In the genomic region with DNA sequence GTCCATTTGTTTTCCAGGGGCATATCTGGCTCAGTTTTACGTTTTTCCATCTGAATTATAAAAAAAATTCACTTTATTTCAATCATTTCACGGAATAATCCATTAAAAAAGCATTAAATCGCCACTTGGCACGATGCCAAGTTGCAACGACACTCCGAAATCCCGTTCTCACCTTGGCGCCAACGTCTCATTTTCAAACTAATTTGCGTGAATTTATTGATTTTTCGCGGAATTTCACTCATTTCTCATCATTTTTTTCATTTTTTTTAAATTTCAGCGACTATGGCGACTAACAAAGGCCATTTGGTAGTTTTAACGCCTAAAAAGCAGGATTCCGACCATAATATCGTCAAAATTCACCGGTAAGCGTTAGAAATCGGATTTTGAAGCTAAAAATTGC, we compare ENCODE assay signal across 5 worm cellular contexts.
A peak's percentile ranks its signal among the peaks of the same experiment; 100 is the strongest.
TF ChIP-seq lines count a peak whose summit lies in the region.

A gene (plus strand): TSS at position 276 of the 400 bp plus-strand sequence.

TF ChIP-seq in whole organism, L1 larva, 84 proteins besides CTCF, POLR2A, EP300 and RAD21 (continued from another document and continues in another):
- peak; percentile 73 for TF ChIP-seq pax-3 (tag; optimal IDR thresholded peaks at IDR 0.05; lab: Kevin White, UChicago)
- TF ChIP-seq mab-9 (GFP tag; IDR thresholded peaks at IDR 0.05; lab: Robert Waterston, UW) = 0 out of 2 replicates have a peak, but pooled peaks have one; percentile 16
- no peak for TF ChIP-seq mef-2 (tag; optimal IDR thresholded peaks at IDR 0.05; lab: Kevin White, UChicago)
- peak; percentile 57 for TF ChIP-seq nhr-77 (tag; optimal IDR thresholded peaks at IDR 0.05; lab: Kevin White, UChicago)
- peak; percentile 78 for TF ChIP-seq tbx-2 (tag; optimal IDR thresholded peaks at IDR 0.05; lab: Kevin White, UChicago)
- peak; percentile 75 for TF ChIP-seq vab-15 (tag; optimal IDR thresholded peaks at IDR 0.05; lab: Kevin White, UChicago)
- no peak for TF ChIP-seq ceh-90 (tag; optimal IDR thresholded peaks at IDR 0.05; lab: Kevin White, UChicago)
- TF ChIP-seq fkh-4 (tag; optimal IDR thresholded peaks at IDR 0.05; lab: Kevin White, UChicago; ENCODE audit: borderline replicate concordance) = peak; percentile 23
- peak; percentile 55 for TF ChIP-seq zip-4 (GFP tag; optimal IDR thresholded peaks at IDR 0.05; lab: Kevin White, UChicago)
- peak; percentile 93 for TF ChIP-seq nhr-85 (tag; lab: Kevin White, UChicago)
- TF ChIP-seq pqm-1 (tag; optimal IDR thresholded peaks at IDR 0.05; lab: Kevin White, UChicago) = no peak
- TF ChIP-seq nhr-237 (tag; optimal IDR thresholded peaks at IDR 0.05; lab: Kevin White, UChicago) = peak; percentile 28
- TF ChIP-seq nhr-20 (tag; optimal IDR thresholded peaks at IDR 0.05; lab: Kevin White, UChicago) = peak; percentile 79
- peak; percentile 62 for TF ChIP-seq unc-86 (tag; optimal IDR thresholded peaks at IDR 0.05; lab: Kevin White, UChicago)
- TF ChIP-seq egl-27 (tag; optimal IDR thresholded peaks at IDR 0.05; lab: Kevin White, UChicago) = no peak
- TF ChIP-seq fkh-10 (GFP tag; optimal IDR thresholded peaks at IDR 0.05; lab: Kevin White, UChicago) = peak; percentile 27
- TF ChIP-seq nhr-76 (tag; optimal IDR thresholded peaks at IDR 0.05; lab: Kevin White, UChicago) = no peak
- peak; percentile 80 for TF ChIP-seq lin-13 (GFP tag; optimal IDR thresholded peaks at IDR 0.05; lab: Kevin White, UChicago)
- TF ChIP-seq unc-62 (GFP tag; optimal IDR thresholded peaks at IDR 0.05; lab: Kevin White, UChicago) = no peak
- peak; percentile 87 for TF ChIP-seq C16A3.4 (tag; optimal IDR thresholded peaks at IDR 0.05; lab: Kevin White, UChicago)
- no peak for TF ChIP-seq ama-1 (optimal IDR thresholded peaks at IDR 0.05; lab: Kevin White, UChicago)
- peak; percentile 81 for TF ChIP-seq swsn-7 (tag; optimal IDR thresholded peaks at IDR 0.05; lab: Kevin White, UChicago)
- peak; percentile 60 for TF ChIP-seq fkh-8 (tag; optimal IDR thresholded peaks at IDR 0.05; lab: Kevin White, UChicago)
- TF ChIP-seq ceh-63 (GFP tag; optimal IDR thresholded peaks at IDR 0.05; lab: Kevin White, UChicago) = no peak
- no peak for TF ChIP-seq nhr-84 (tag; optimal IDR thresholded peaks at IDR 0.05; lab: Kevin White, UChicago)
- TF ChIP-seq blmp-1 (tag; optimal IDR thresholded peaks at IDR 0.05; lab: Kevin White, UChicago) = peak; percentile 82

TF ChIP-seq in whole organism, L2 larva, 48 proteins besides CTCF, POLR2A, EP300 and RAD21 (continued from another document):
- peak; percentile 93 for TF ChIP-seq gmeb-1 (tag; optimal IDR thresholded peaks at IDR 0.05; lab: Kevin White, UChicago)
- TF ChIP-seq skn-1 (tag; optimal IDR thresholded peaks at IDR 0.05; lab: Kevin White, UChicago) = no peak
- no peak for TF ChIP-seq nhr-10 (tag; optimal IDR thresholded peaks at IDR 0.05; lab: Kevin White, UChicago)
- peak; percentile 72 for TF ChIP-seq nhr-129 (tag; optimal IDR thresholded peaks at IDR 0.05; lab: Kevin White, UChicago)
- TF ChIP-seq dmd-4 (tag; optimal IDR thresholded peaks at IDR 0.05; lab: Kevin White, UChicago) = no peak
- TF ChIP-seq unc-55 (GFP tag; optimal IDR thresholded peaks at IDR 0.05; lab: Kevin White, UChicago) = peak; percentile 87
- TF ChIP-seq lin-13 (GFP tag; optimal IDR thresholded peaks at IDR 0.05; lab: Kevin White, UChicago) = peak; percentile 82
- TF ChIP-seq mab-5 (tag; optimal IDR thresholded peaks at IDR 0.05; lab: Kevin White, UChicago) = peak; percentile 34
- TF ChIP-seq F13H6.1 (tag; optimal IDR thresholded peaks at IDR 0.05; lab: Kevin White, UChicago) = peak; percentile 66
- TF ChIP-seq R02D3.7 (tag; optimal IDR thresholded peaks at IDR 0.05; lab: Kevin White, UChicago) = peak; percentile 25
- peak; percentile 46 for TF ChIP-seq fos-1 (tag; optimal IDR thresholded peaks at IDR 0.05; lab: Kevin White, UChicago)
- TF ChIP-seq ztf-4 (tag; optimal IDR thresholded peaks at IDR 0.05; lab: Kevin White, UChicago) = peak; percentile 17
- TF ChIP-seq alr-1 (tag; optimal IDR thresholded peaks at IDR 0.05; lab: Kevin White, UChicago) = no peak
- TF ChIP-seq mbf-1 (tag; optimal IDR thresholded peaks at IDR 0.05; lab: Kevin White, UChicago) = no peak
- peak; percentile 47 for TF ChIP-seq blmp-1 (tag; optimal IDR thresholded peaks at IDR 0.05; lab: Kevin White, UChicago; ENCODE audit: insufficient read depth)

TF ChIP-seq in whole organism, L3 larva, 47 proteins besides CTCF, POLR2A, EP300 and RAD21 (continued from another document):
- TF ChIP-seq aly-2 (tag; optimal IDR thresholded peaks at IDR 0.05; lab: Kevin White, UChicago) (no peak), fkh-10 (GFP tag; optimal IDR thresholded peaks at IDR 0.05; lab: Kevin White, UChicago) (no peak), nhr-28 (tag; optimal IDR thresholded peaks at IDR 0.05; lab: Kevin White, UChicago) (no peak), ceh-28 (tag; optimal IDR thresholded peaks at IDR 0.05; lab: Kevin White, UChicago) (peak; percentile 85), daf-12 (tag; optimal IDR thresholded peaks at IDR 0.05; lab: Kevin White, UChicago) (no peak), jun-1 (tag; optimal IDR thresholded peaks at IDR 0.05; lab: Kevin White, UChicago) (peak; percentile 24), elt-1 (tag; optimal IDR thresholded peaks at IDR 0.05; lab: Kevin White, UChicago) (no peak), mdl-1 (tag; optimal IDR thresholded peaks at IDR 0.05; lab: Kevin White, UChicago) (no peak), nhr-77 (tag; optimal IDR thresholded peaks at IDR 0.05; lab: Kevin White, UChicago) (no peak), eor-1 (tag; optimal IDR thresholded peaks at IDR 0.05; lab: Kevin White, UChicago) (no peak), ama-1 (optimal IDR thresholded peaks at IDR 0.05; lab: Kevin White, UChicago) (no peak), egl-5 (tag; optimal IDR thresholded peaks at IDR 0.05; lab: Kevin White, UChicago) (peak; percentile 28), ceh-82 (tag; optimal IDR thresholded peaks at IDR 0.05; lab: Kevin White, UChicago) (peak; percentile 11)

TF ChIP-seq in whole organism, L4 larva, 104 proteins besides CTCF, POLR2A, EP300 and RAD21 (continued from another document):
- TF ChIP-seq daf-8 (GFP tag; IDR thresholded peaks at IDR 0.05; lab: Robert Waterston, UW) (no peak), T26A8.4 (GFP tag; IDR thresholded peaks at IDR 0.05; lab: Robert Waterston, UW) (no peak), ZK546.5 (tag; optimal IDR thresholded peaks at IDR 0.05; lab: Kevin White, UChicago) (no peak), duxl-1 (tag; optimal IDR thresholded peaks at IDR 0.05; lab: Kevin White, UChicago; ENCODE audit: poor library complexity) (no peak), ceh-62 (tag; optimal IDR thresholded peaks at IDR 0.05; lab: Kevin White, UChicago) (no peak), pha-4 (GFP tag; IDR thresholded peaks at IDR 0.05; lab: Robert Waterston, UW) (peak; percentile 35; the same call in 1 of the 2 replicates), pha-4 (tag; optimal IDR thresholded peaks at IDR 0.05; lab: Kevin White, UChicago) (no peak), ztf-11 (tag; optimal IDR thresholded peaks at IDR 0.05; lab: Kevin White, UChicago) (no peak), lin-39 (tag; optimal IDR thresholded peaks at IDR 0.05; lab: Kevin White, UChicago) (no peak), ceh-20 (GFP tag; IDR thresholded peaks at IDR 0.05; lab: Robert Waterston, UW) (no peak), fkh-10 (GFP tag; optimal IDR thresholded peaks at IDR 0.05; lab: Kevin White, UChicago) (no peak), fos-1 (tag; optimal IDR thresholded peaks at IDR 0.05; lab: Kevin White, UChicago) (no peak), hif-1 (tag; optimal IDR thresholded peaks at IDR 0.05; lab: Kevin White, UChicago) (no peak), gei-8 (GFP tag; optimal IDR thresholded peaks at IDR 0.05; lab: Kevin White, UChicago) (no peak), spr-1 (tag; optimal IDR thresholded peaks at IDR 0.05; lab: Kevin White, UChicago) (no peak), mdt-29 (GFP tag; IDR thresholded peaks at IDR 0.05; lab: Robert Waterston, UW) (no peak), R02D3.7 (tag; optimal IDR thresholded peaks at IDR 0.05; lab: Kevin White, UChicago) (no peak), hlh-30 (tag; optimal IDR thresholded peaks at IDR 0.05; lab: Kevin White, UChicago; ENCODE audit: insufficient read depth) (peak; percentile 49), lin-29 (GFP tag; IDR thresholded peaks at IDR 0.05; lab: Robert Waterston, UW) (no peak), unc-39 (tag; optimal IDR thresholded peaks at IDR 0.05; lab: Kevin White, UChicago) (no peak), rbr-2 (tag; optimal IDR thresholded peaks at IDR 0.05; lab: Kevin White, UChicago) (peak; percentile 44), lin-38 (GFP tag; IDR thresholded peaks at IDR 0.05; lab: Robert Waterston, UW) (peak; percentile 73), aha-1 (tag; lab: Kevin White, UChicago) (peak; percentile 87), cey-2 (tag; optimal IDR thresholded peaks at IDR 0.05; lab: Kevin White, UChicago; ENCODE audit: borderline replicate concordance, insufficient read depth) (no peak), ctbp-1 (GFP tag; IDR thresholded peaks at IDR 0.05; lab: Robert Waterston, UW) (no peak), Y5F2A.4 (GFP tag; optimal IDR thresholded peaks at IDR 0.05; lab: Kevin White, UChicago) (no peak), tra-1 (GFP tag; IDR thresholded peaks at IDR 0.05; lab: Robert Waterston, UW) (no peak), egl-43 (GFP tag; IDR thresholded peaks at IDR 0.05; lab: Robert Waterston, UW) (no peak), F37D6.2 (tag; optimal IDR thresholded peaks at IDR 0.05; lab: Kevin White, UChicago) (no peak), attf-4 (tag; optimal IDR thresholded peaks at IDR 0.05; lab: Kevin White, UChicago) (no peak), aly-2 (tag; optimal IDR thresholded peaks at IDR 0.05; lab: Kevin White, UChicago) (no peak), nhr-76 (tag; optimal IDR thresholded peaks at IDR 0.05; lab: Kevin White, UChicago) (no peak), zfp-3 (GFP tag; conservative IDR thresholded peaks at IDR 0.05; lab: Robert Waterston, UW) (no peak)

TF ChIP-seq in whole organism, young adult, 124 proteins besides CTCF, POLR2A, EP300 and RAD21 (continued from another document):
- TF ChIP-seq lsl-1 (GFP tag; optimal IDR thresholded peaks at IDR 0.05; lab: Kevin White, UChicago) (peak; percentile 59), cebp-2 (GFP tag; IDR thresholded peaks at IDR 0.05; lab: Robert Waterston, UW) (no peak), ZK185.1 (tag; optimal IDR thresholded peaks at IDR 0.05; lab: Kevin White, UChicago; ENCODE audit: poor library complexity, severe bottlenecking) (no peak), ceh-79 (tag; optimal IDR thresholded peaks at IDR 0.05; lab: Kevin White, UChicago) (no peak), aptf-2 (GFP tag; conservative IDR thresholded peaks at IDR 0.05; lab: Robert Waterston, UW) (no peak), madf-10 (tag; optimal IDR thresholded peaks at IDR 0.05; lab: Kevin White, UChicago) (no peak), snpc-1.3 (tag; optimal IDR thresholded peaks at IDR 0.05; lab: Kevin White, UChicago; ENCODE audit: insufficient read depth) (no peak), hlh-26 (GFP tag; conservative IDR thresholded peaks at IDR 0.05; lab: Robert Waterston, UW) (no peak), pha-4 (tag; optimal IDR thresholded peaks at IDR 0.05; lab: Kevin White, UChicago) (no peak), gei-17 (GFP tag; optimal IDR thresholded peaks at IDR 0.05; lab: Kevin White, UChicago) (no peak), mxl-1 (tag; optimal IDR thresholded peaks at IDR 0.05; lab: Kevin White, UChicago) (no peak), ets-4 (GFP tag; optimal IDR thresholded peaks at IDR 0.05; lab: Kevin White, UChicago) (no peak), hmg-20 (GFP tag; IDR thresholded peaks at IDR 0.05; lab: Robert Waterston, UW) (no peak), attf-3 (GFP tag; conservative IDR thresholded peaks at IDR 0.05; lab: Robert Waterston, UW) (peak; percentile 97), hsf-1 (GFP tag; IDR thresholded peaks at IDR 0.05; lab: Robert Waterston, UW) (no peak), Y79H2A.3 (GFP tag; conservative IDR thresholded peaks at IDR 0.05; lab: Robert Waterston, UW) (no peak), let-526 (GFP tag; IDR thresholded peaks at IDR 0.05; lab: Robert Waterston, UW) (no peak), Y67H2A.10 (GFP tag; conservative IDR thresholded peaks at IDR 0.05; lab: Robert Waterston, UW) (no peak), zim-3 (tag; optimal IDR thresholded peaks at IDR 0.05; lab: Kevin White, UChicago) (no peak), atf-7 (tag; optimal IDR thresholded peaks at IDR 0.05; lab: Kevin White, UChicago) (no peak), unc-130 (GFP tag; optimal IDR thresholded peaks at IDR 0.05; lab: Kevin White, UChicago) (no peak), snpc-4 (GFP tag; optimal IDR thresholded peaks at IDR 0.05; lab: Kevin White, UChicago) (no peak), snpc-4 (tag; optimal IDR thresholded peaks at IDR 0.05; lab: Kevin White, UChicago) (peak in 1 of 4 experiments; percentile 53)
TF ChIP-seq in whole organism, young adult: peak in this region for 16.
